Fruit fly (Drosophila melanogaster) whole organism, adult: ENCODE measurements around the gene RpL35.

Source experiments
- CG11617 ChIP-seq: fragments of 200-800 bp; sonication (Bioruptor generic); optimal IDR thresholded peaks from 2 replicates; lab custom pipeline; 2017; ENCODE audit warnings: mild to moderate bottlenecking, missing biosample characterization, missing genetic modification reagents, missing genetic modification characterization
- bab1 ChIP-seq: fragments of 200-800 bp; sonication (Bioruptor generic); optimal IDR thresholded peaks from 3 replicates; lab custom pipeline; 2019; ENCODE audit warnings: missing biosample characterization, mild to moderate bottlenecking, missing genetic modification characterization, moderate library complexity
- tj ChIP-seq: fragments of 200-800 bp; sonication (Bioruptor generic); optimal IDR thresholded peaks from 3 replicates; lab custom pipeline; 2017; ENCODE audit warnings: missing biosample characterization, mild to moderate bottlenecking, missing genetic modification characterization, moderate library complexity

DNA sequence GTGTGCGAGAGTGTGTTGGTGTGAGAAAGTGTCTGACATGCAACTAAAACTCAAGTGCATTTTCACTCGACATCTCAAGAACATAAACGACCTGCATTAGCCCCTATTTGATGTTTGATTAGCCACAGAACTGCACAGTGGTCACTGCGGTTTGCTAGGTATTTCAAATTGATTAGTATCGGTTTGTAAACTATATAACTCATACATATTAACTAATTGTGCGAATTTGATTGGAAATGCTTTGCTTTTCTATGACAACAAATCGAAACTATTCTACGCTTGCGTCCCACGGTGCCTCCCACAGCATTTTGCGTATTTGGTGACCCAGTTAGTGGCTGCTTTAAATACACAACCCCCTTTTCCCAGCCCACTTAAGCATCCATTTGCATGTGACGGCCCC is 37.5 kb upstream of the RpL35 start:
- TF ChIP-seq bab1 (GFP tag; lab: Kevin White, UChicago) (no peak), tj (GFP tag; lab: Kevin White, UChicago) (no peak), CG11617 (GFP tag; lab: Kevin White, UChicago) (no peak)
